Fruit fly (Drosophila melanogaster): ENCODE results near the gene aus.

The aus gene

dm6 chr3R:21365262-21365661, 15.9 kb upstream of the aus start (continued):
- TF ChIP-seq Neu2 (GFP tag; optimal IDR thresholded peaks at IDR 0.05; ENCODE audit: borderline replicate concordance), result peak; percentile 49
- TF ChIP-seq CG3163 (GFP tag; optimal IDR thresholded peaks at IDR 0.05), result peak; percentile 73
- peak; percentile 93 for TF ChIP-seq CG8944 (GFP tag; optimal IDR thresholded peaks at IDR 0.05)
- TF ChIP-seq CG7745 (tag; optimal IDR thresholded peaks at IDR 0.05), result no peak
- peak; percentile 95 for TF ChIP-seq Max (GFP tag; optimal IDR thresholded peaks at IDR 0.05)
- peak; percentile 88 for TF ChIP-seq ssp (GFP tag; IDR thresholded peaks at IDR 0.05)
- peak; percentile 96 for TF ChIP-seq CG11093 (GFP tag; IDR thresholded peaks at IDR 0.05)
- peak; percentile 52 for TF ChIP-seq CTCF (GFP tag; optimal IDR thresholded peaks at IDR 0.05)
- TF ChIP-seq CG31441 (GFP tag; IDR thresholded peaks at IDR 0.05), result no peak; the same call in 1 of the 2 replicates
- peak; percentile 93 for TF ChIP-seq jumu (GFP tag; optimal IDR thresholded peaks at IDR 0.05)
- TF ChIP-seq CG15269 (tag; optimal IDR thresholded peaks at IDR 0.05), result peak; percentile 96
- TF ChIP-seq Myb (GFP tag; optimal IDR thresholded peaks at IDR 0.05), result peak; percentile 81
- TF ChIP-seq Hr51 (GFP tag; optimal IDR thresholded peaks at IDR 0.05), result peak; percentile 93 to 94
- TF ChIP-seq zfh1 (GFP tag; IDR thresholded peaks at IDR 0.05), result peak; percentile 87
- peak; percentile 95 for TF ChIP-seq Atf6 (GFP tag; IDR thresholded peaks at IDR 0.05)
- peak; percentile 86 for TF ChIP-seq zen (tag; optimal IDR thresholded peaks at IDR 0.05)
- peak; percentile 75; the same call in 2 of the 3 replicates for TF ChIP-seq C15 (GFP tag; IDR thresholded peaks at IDR 0.05)
- TF ChIP-seq CG1233 (GFP tag; optimal IDR thresholded peaks at IDR 0.05), result peak; percentile 95
- peak; percentile 92 for TF ChIP-seq ranshi (GFP tag; IDR thresholded peaks at IDR 0.05)
- TF ChIP-seq CG4404 (GFP tag; IDR thresholded peaks at IDR 0.05), result peak; percentile 97
- peak; percentile 88 for TF ChIP-seq CG10366 (GFP tag; IDR thresholded peaks at IDR 0.05)
- peak; percentile 95 for TF ChIP-seq tgo (GFP tag; IDR thresholded peaks at IDR 0.05)
- peak; percentile 72 for TF ChIP-seq ftz-f1 (GFP tag; optimal IDR thresholded peaks at IDR 0.05)
- peak; percentile 92 for TF ChIP-seq Hand (GFP tag; optimal IDR thresholded peaks at IDR 0.05)
- peak; percentile 88 for TF ChIP-seq Elba2 (GFP tag; optimal IDR thresholded peaks at IDR 0.05)
- peak; percentile 96 for TF ChIP-seq Meics (GFP tag; optimal IDR thresholded peaks at IDR 0.05)
- peak; percentile 80 for TF ChIP-seq gcm2 (GFP tag; optimal IDR thresholded peaks at IDR 0.05)
- TF ChIP-seq CG14050 (GFP tag; IDR thresholded peaks at IDR 0.05), result peak; percentile 83
- no peak for TF ChIP-seq cg (GFP tag; optimal IDR thresholded peaks at IDR 0.05)
- peak; percentile 99 for TF ChIP-seq phol (tag; optimal IDR thresholded peaks at IDR 0.05)
- TF ChIP-seq H2.0 (GFP tag; IDR thresholded peaks at IDR 0.05), result peak; percentile 85
- peak; percentile 97 for TF ChIP-seq HmgZ (tag; optimal IDR thresholded peaks at IDR 0.05)
- TF ChIP-seq CG11398 (GFP tag; optimal IDR thresholded peaks at IDR 0.05), result peak; percentile 76
- TF ChIP-seq mld (GFP tag; IDR thresholded peaks at IDR 0.05; ENCODE audit: partially characterized antibody), result no peak
- peak; percentile 86 for TF ChIP-seq CG31224 (GFP tag; IDR thresholded peaks at IDR 0.05)
- peak; percentile 90 for TF ChIP-seq mirr (GFP tag; optimal IDR thresholded peaks at IDR 0.05)
- peak; percentile 95 for TF ChIP-seq CG15696 (tag; optimal IDR thresholded peaks at IDR 0.05)
- TF ChIP-seq CG1792 (GFP tag; optimal IDR thresholded peaks at IDR 0.05), result peak; percentile 88
- peak; percentile 79 for TF ChIP-seq NK7.1 (GFP tag; optimal IDR thresholded peaks at IDR 0.05)
- peak; percentile 91 for TF ChIP-seq Sin3A (optimal IDR thresholded peaks at IDR 0.05)
- TF ChIP-seq twi (tag; optimal IDR thresholded peaks at IDR 0.05), result peak; percentile 94
- TF ChIP-seq CG13424 (tag; optimal IDR thresholded peaks at IDR 0.05), result peak; percentile 98
- peak; percentile 89 for TF ChIP-seq gsb (GFP tag; IDR thresholded peaks at IDR 0.05)
- TF ChIP-seq Tbp (GFP tag; optimal IDR thresholded peaks at IDR 0.05), result no peak
- TF ChIP-seq CG7271 (tag; optimal IDR thresholded peaks at IDR 0.05), result peak; percentile 70
- TF ChIP-seq CG10543 (GFP tag; optimal IDR thresholded peaks at IDR 0.05), result peak; percentile 99
- TF ChIP-seq pzg (GFP tag; optimal IDR thresholded peaks at IDR 0.05), result peak; percentile 60
- TF ChIP-seq crc (GFP tag; optimal IDR thresholded peaks at IDR 0.05), result peak; percentile 79
- TF ChIP-seq tup (GFP tag; optimal IDR thresholded peaks at IDR 0.05), result peak; percentile 79
- TF ChIP-seq exex (tag; optimal IDR thresholded peaks at IDR 0.05), result no peak
- TF ChIP-seq CG10147 (GFP tag; optimal IDR thresholded peaks at IDR 0.05), result peak; percentile 93
- TF ChIP-seq CG8089 (GFP tag; optimal IDR thresholded peaks at IDR 0.05), result peak; percentile 88

Data from whole organism, embryonic.